Comparison of ENCODE assay signal across 2 fruit fly cellular contexts in genomic region chr2L:7984889-7985514, dm6.
TF ChIP-seq lines count a peak whose summit lies in the region.

No protein-coding gene starts in this region.

TF ChIP-seq in whole organism, embryonic, 481 proteins besides CTCF, POLR2A, EP300 and RAD21 (continued from another document and continues in another):
- TF ChIP-seq CG13424 (tag; optimal IDR thresholded peaks at IDR 0.05; lab: Kevin White, UChicago) (peak; percentile 5), CG17359 (tag; optimal IDR thresholded peaks at IDR 0.05; lab: Kevin White, UChicago) (peak; percentile 26), CG4424 (GFP tag; optimal IDR thresholded peaks at IDR 0.05; lab: Kevin White, UChicago) (no peak), Mes4 (GFP tag; optimal IDR thresholded peaks at IDR 0.05; lab: Kevin White, UChicago) (no peak), Rfx (GFP tag; IDR thresholded peaks at IDR 0.05; lab: Robert Waterston, UW) (no peak), Bdp1 (GFP tag; optimal IDR thresholded peaks at IDR 0.05; lab: Kevin White, UChicago) (no peak), run (tag; optimal IDR thresholded peaks at IDR 0.05; lab: Kevin White, UChicago) (no peak), lilli (GFP tag; optimal IDR thresholded peaks at IDR 0.05; lab: Kevin White, UChicago) (peak; percentile 16), fru (optimal IDR thresholded peaks at IDR 0.05; lab: Kevin White, UChicago) (no peak), CG34224 (GFP tag; IDR thresholded peaks at IDR 0.05; lab: Robert Waterston, UW; ENCODE audit: partially characterized antibody) (peak; percentile 18; the same call in 1 of the 3 replicates), gem (tag; optimal IDR thresholded peaks at IDR 0.05; lab: Kevin White, UChicago) (peak; percentile 46), CG18262 (tag; optimal IDR thresholded peaks at IDR 0.05; lab: Kevin White, UChicago) (peak; percentile 23), nmo (GFP tag; optimal IDR thresholded peaks at IDR 0.05; lab: Kevin White, UChicago) (peak; percentile 19), CG7556 (GFP tag; optimal IDR thresholded peaks at IDR 0.05; lab: Kevin White, UChicago) (peak; percentile 39), pan (optimal IDR thresholded peaks at IDR 0.05; lab: Kevin White, UChicago) (no peak), pan (GFP tag; optimal IDR thresholded peaks at IDR 0.05 in 1 of 2, IDR thresholded peaks at IDR 0.05 in 1 of 2) (peak in 1 of 2 experiments; percentile 20), CG18619 (GFP tag; optimal IDR thresholded peaks at IDR 0.05; lab: Kevin White, UChicago) (no peak), lab (GFP tag; optimal IDR thresholded peaks at IDR 0.05; lab: Kevin White, UChicago) (peak; percentile 9), CG9727 (GFP tag; optimal IDR thresholded peaks at IDR 0.05; lab: Kevin White, UChicago) (peak; percentile 20), prd (optimal IDR thresholded peaks at IDR 0.05; lab: Kevin White, UChicago) (no peak), prd (GFP tag; IDR thresholded peaks at IDR 0.05; lab: Robert Waterston, UW) (0 out of 3 replicates have a peak, but pooled peaks have one; percentile 22), Sox102F (GFP tag; optimal IDR thresholded peaks at IDR 0.05; lab: Kevin White, UChicago) (peak; percentile 12), hb (GFP tag; IDR thresholded peaks at IDR 0.05; lab: Robert Waterston, UW; ENCODE audit: partially characterized antibody) (peak; percentile 74), chinmo (GFP tag; IDR thresholded peaks at IDR 0.05; lab: Robert Waterston, UW; ENCODE audit: partially characterized antibody) (peak; percentile 63; the same call in 2 of the 4 replicates), NK7.1 (GFP tag; optimal IDR thresholded peaks at IDR 0.05; lab: Kevin White, UChicago) (peak; percentile 21), Ptx1 (GFP tag; IDR thresholded peaks at IDR 0.05; lab: Robert Waterston, UW) (peak; percentile 30; the same call in 1 of the 2 replicates), knrl (GFP tag; IDR thresholded peaks at IDR 0.05; lab: Robert Waterston, UW; ENCODE audit: partially characterized antibody) (peak; percentile 41; the same call in 2 of the 3 replicates), CG6791 (GFP tag; IDR thresholded peaks at IDR 0.05; lab: Robert Waterston, UW; ENCODE audit: partially characterized antibody) (peak; percentile 58; the same call in 2 of the 3 replicates), CG6689 (GFP tag; IDR thresholded peaks at IDR 0.05; lab: Robert Waterston, UW) (0 out of 2 replicates have a peak, but pooled peaks have one; percentile 11), lola (GFP tag; optimal IDR thresholded peaks at IDR 0.05; lab: Kevin White, UChicago) (no peak), B-H1 (GFP tag; IDR thresholded peaks at IDR 0.05; lab: Robert Waterston, UW) (no peak), CG13775 (GFP tag; optimal IDR thresholded peaks at IDR 0.05; lab: Kevin White, UChicago) (no peak), ind (GFP tag; optimal IDR thresholded peaks at IDR 0.05; lab: Kevin White, UChicago) (peak; percentile 7), CG17802 (tag; optimal IDR thresholded peaks at IDR 0.05; lab: Kevin White, UChicago) (no peak), Scr (GFP tag; IDR thresholded peaks at IDR 0.05; lab: Robert Waterston, UW; ENCODE audit: partially characterized antibody) (peak; percentile 53), abd-A (tag; optimal IDR thresholded peaks at IDR 0.05; lab: Kevin White, UChicago) (no peak), CG31441 (GFP tag; IDR thresholded peaks at IDR 0.05; lab: Robert Waterston, UW) (0 out of 2 replicates have a peak, but pooled peaks have one; percentile 15), CG2712 (tag; optimal IDR thresholded peaks at IDR 0.05; lab: Kevin White, UChicago) (peak; percentile 22), CG12219 (GFP tag; optimal IDR thresholded peaks at IDR 0.05; lab: Kevin White, UChicago) (peak; percentile 24), HLHmδ (GFP tag; optimal IDR thresholded peaks at IDR 0.05; lab: Kevin White, UChicago) (no peak), CG8290 (GFP tag; optimal IDR thresholded peaks at IDR 0.05; lab: Kevin White, UChicago) (no peak), CG8290 (tag; optimal IDR thresholded peaks at IDR 0.05; lab: Kevin White, UChicago) (peak in 1 of 2 experiments; percentile 51), fd96Cb (tag; optimal IDR thresholded peaks at IDR 0.05; lab: Kevin White, UChicago) (peak; percentile 27), Oli (tag; optimal IDR thresholded peaks at IDR 0.05; lab: Kevin White, UChicago) (peak; percentile 11), pho (GFP tag; optimal IDR thresholded peaks at IDR 0.05; lab: Kevin White, UChicago) (no peak), exex (tag; optimal IDR thresholded peaks at IDR 0.05; lab: Kevin White, UChicago) (peak; percentile 67), CG17328 (GFP tag; IDR thresholded peaks at IDR 0.05; lab: Robert Waterston, UW) (no peak), CG14965 (GFP tag; optimal IDR thresholded peaks at IDR 0.05; lab: Kevin White, UChicago; ENCODE audit: borderline replicate concordance) (peak; percentile 6), Bteb2 (GFP tag; optimal IDR thresholded peaks at IDR 0.05; lab: Kevin White, UChicago) (peak; percentile 9), MTF-1 (GFP tag; optimal IDR thresholded peaks at IDR 0.05; lab: Kevin White, UChicago; ENCODE audit: borderline replicate concordance) (no peak), CG34376 (GFP tag; optimal IDR thresholded peaks at IDR 0.05; lab: Kevin White, UChicago) (no peak), D19A (tag; optimal IDR thresholded peaks at IDR 0.05; lab: Kevin White, UChicago) (peak; percentile 97), nom (GFP tag; optimal IDR thresholded peaks at IDR 0.05; lab: Kevin White, UChicago) (peak; percentile 10), Jarid2 (GFP tag; optimal IDR thresholded peaks at IDR 0.05; lab: Kevin White, UChicago) (peak; percentile 21), CG8924 (tag; optimal IDR thresholded peaks at IDR 0.05; lab: Kevin White, UChicago) (peak; percentile 15), ci (GFP tag; IDR thresholded peaks at IDR 0.05; lab: Robert Waterston, UW) (0 out of 3 replicates have a peak, but pooled peaks have one; percentile 38), Ets97D (GFP tag; optimal IDR thresholded peaks at IDR 0.05; lab: Kevin White, UChicago) (no peak), CG11696 (GFP tag; IDR thresholded peaks at IDR 0.05; lab: Robert Waterston, UW) (no peak), cg (GFP tag; optimal IDR thresholded peaks at IDR 0.05; lab: Kevin White, UChicago) (peak; percentile 22), bbx (GFP tag; IDR thresholded peaks at IDR 0.05; lab: Robert Waterston, UW; ENCODE audit: partially characterized antibody) (no peak), Xbp1 (GFP tag; optimal IDR thresholded peaks at IDR 0.05; lab: Kevin White, UChicago) (peak; percentile 9), CoRest (tag; optimal IDR thresholded peaks at IDR 0.05; lab: Kevin White, UChicago) (peak; percentile 12)

TF ChIP-seq in whole organism, prepupa, 60 proteins besides CTCF, POLR2A, EP300 and RAD21 (continued from another document):
- peak; percentile 58 for TF ChIP-seq dsx (GFP tag; optimal IDR thresholded peaks at IDR 0.05; lab: Kevin White, UChicago; ENCODE audit: poor library complexity, severe bottlenecking)
- TF ChIP-seq achi (GFP tag; optimal IDR thresholded peaks at IDR 0.05; lab: Kevin White, UChicago) = peak; percentile 53
- TF ChIP-seq CG31627 (GFP tag; optimal IDR thresholded peaks at IDR 0.05; lab: Kevin White, UChicago) = peak; percentile 53
- TF ChIP-seq Sox14 (GFP tag; optimal IDR thresholded peaks at IDR 0.05; lab: Kevin White, UChicago) = peak; percentile 73
- peak; percentile 64 for TF ChIP-seq acj6 (GFP tag; optimal IDR thresholded peaks at IDR 0.05; lab: Kevin White, UChicago)
- TF ChIP-seq CG3032 (tag; optimal IDR thresholded peaks at IDR 0.05; lab: Kevin White, UChicago) = peak; percentile 50
- peak; percentile 65 for TF ChIP-seq CG15336 (GFP tag; IDR thresholded peaks at IDR 0.05; lab: Robert Waterston, UW)
- TF ChIP-seq Eip93F (GFP tag; optimal IDR thresholded peaks at IDR 0.05; lab: Kevin White, UChicago) = peak; percentile 40
- peak; percentile 44 for TF ChIP-seq Hr39 (GFP tag; optimal IDR thresholded peaks at IDR 0.05; lab: Kevin White, UChicago)
- peak; percentile 70 for TF ChIP-seq net (GFP tag; optimal IDR thresholded peaks at IDR 0.05; lab: Kevin White, UChicago)
- peak; percentile 63 for TF ChIP-seq pdm3 (GFP tag; optimal IDR thresholded peaks at IDR 0.05; lab: Kevin White, UChicago)
- peak; percentile 29 for TF ChIP-seq CG10631 (GFP tag; optimal IDR thresholded peaks at IDR 0.05; lab: Kevin White, UChicago)
- peak; percentile 32 for TF ChIP-seq dac (GFP tag; optimal IDR thresholded peaks at IDR 0.05; lab: Kevin White, UChicago)
- TF ChIP-seq CG6808 (GFP tag; optimal IDR thresholded peaks at IDR 0.05; lab: Kevin White, UChicago) = peak; percentile 56
- TF ChIP-seq Smox (GFP tag; optimal IDR thresholded peaks at IDR 0.05; lab: Kevin White, UChicago) = peak; percentile 41
- TF ChIP-seq CG8319 (GFP tag; optimal IDR thresholded peaks at IDR 0.05; lab: Kevin White, UChicago) = peak; percentile 29
- no peak for TF ChIP-seq CG11294 (GFP tag; IDR thresholded peaks at IDR 0.05; lab: Robert Waterston, UW)
- TF ChIP-seq Ets96B (tag; optimal IDR thresholded peaks at IDR 0.05; lab: Kevin White, UChicago) = peak; percentile 53
- TF ChIP-seq ss (GFP tag; optimal IDR thresholded peaks at IDR 0.05; lab: Kevin White, UChicago) = peak; percentile 34 to 58
- peak; percentile 60 for TF ChIP-seq CG10669 (GFP tag; optimal IDR thresholded peaks at IDR 0.05; lab: Kevin White, UChicago)
- peak; percentile 83 for TF ChIP-seq vri (GFP tag; optimal IDR thresholded peaks at IDR 0.05; lab: Kevin White, UChicago)
- peak; percentile 43 for TF ChIP-seq Lpt (GFP tag; optimal IDR thresholded peaks at IDR 0.05; lab: Kevin White, UChicago)
- TF ChIP-seq salr (GFP tag; optimal IDR thresholded peaks at IDR 0.05; lab: Kevin White, UChicago) = peak; percentile 0 to 20
- TF ChIP-seq Eip75B (GFP tag; optimal IDR thresholded peaks at IDR 0.05; lab: Kevin White, UChicago) = peak; percentile 66
- TF ChIP-seq OdsH (GFP tag; optimal IDR thresholded peaks at IDR 0.05; lab: Kevin White, UChicago) = peak; percentile 52
- TF ChIP-seq Sox102F (GFP tag; optimal IDR thresholded peaks at IDR 0.05; lab: Kevin White, UChicago) = peak; percentile 66
- peak; percentile 13 for TF ChIP-seq CG1621 (tag; optimal IDR thresholded peaks at IDR 0.05; lab: Kevin White, UChicago)
- peak; percentile 70 for TF ChIP-seq CG32006 (GFP tag; optimal IDR thresholded peaks at IDR 0.05; lab: Kevin White, UChicago)
- peak; percentile 22 for TF ChIP-seq fkh (GFP tag; optimal IDR thresholded peaks at IDR 0.05; lab: Kevin White, UChicago)
- TF ChIP-seq svp (GFP tag; lab: Kevin White, UChicago) = peak; percentile 90
- peak; percentile 60; the same call in 1 of the 3 replicates for TF ChIP-seq CG8119 (GFP tag; IDR thresholded peaks at IDR 0.05; lab: Robert Waterston, UW)
- no peak for TF ChIP-seq fd59A (GFP tag; optimal IDR thresholded peaks at IDR 0.05; lab: Kevin White, UChicago)
- TF ChIP-seq CG9139 (GFP tag; optimal IDR thresholded peaks at IDR 0.05; lab: Kevin White, UChicago) = peak; percentile 32
- peak; percentile 8 for TF ChIP-seq Ets21C (GFP tag; optimal IDR thresholded peaks at IDR 0.05; lab: Kevin White, UChicago)
- TF ChIP-seq Eip78C (GFP tag; lab: Kevin White, UChicago) = peak; percentile 93
- no peak for TF ChIP-seq Gug (GFP tag; IDR thresholded peaks at IDR 0.05; lab: Robert Waterston, UW)
- peak; percentile 27 for TF ChIP-seq CG11902 (GFP tag; optimal IDR thresholded peaks at IDR 0.05; lab: Kevin White, UChicago)
- peak; percentile 0 for TF ChIP-seq Blimp-1 (GFP tag; optimal IDR thresholded peaks at IDR 0.05; lab: Kevin White, UChicago)
- peak; percentile 35 for TF ChIP-seq CG6276 (GFP tag; optimal IDR thresholded peaks at IDR 0.05; lab: Kevin White, UChicago)
